Fruit fly (Drosophila melanogaster) whole organism, adult: ENCODE data around the gene daw.

Experiments used
- CG11617 ChIP-seq: fragments of 200-800 bp; sonication (Bioruptor generic); optimal IDR thresholded peaks from 2 replicates; lab custom pipeline; 2017; ENCODE audit warnings: mild to moderate bottlenecking, missing biosample characterization, missing genetic modification reagents, missing genetic modification characterization
- CG12768 ChIP-seq: fragments of 200-800 bp; sonication (Bioruptor generic); optimal IDR thresholded peaks from 2 replicates; lab custom pipeline; 2017; ENCODE audit warnings: missing biosample characterization, missing genetic modification characterization, mild to moderate bottlenecking, moderate library complexity, missing genetic modification reagents
- CG14711 ChIP-seq: fragments of 200-800 bp; sonication (Bioruptor generic); optimal IDR thresholded peaks from 2 replicates; lab custom pipeline; 2018; ENCODE audit warnings: missing biosample characterization, mild to moderate bottlenecking, missing genetic modification characterization, moderate library complexity
- CG1620 ChIP-seq: fragments of 200-800 bp; sonication (Bioruptor generic); optimal IDR thresholded peaks from 2 replicates; lab custom pipeline; 2016; ENCODE audit warnings: missing biosample characterization, missing genetic modification characterization
- CG33017 ChIP-seq: fragments of 200-800 bp; sonication (Bioruptor generic); optimal IDR thresholded peaks from 2 replicates; lab custom pipeline; 2018; ENCODE audit warnings: missing biosample characterization, mild to moderate bottlenecking, missing genetic modification characterization, moderate library complexity
- CG5204 ChIP-seq: fragments of 200-800 bp; sonication (Bioruptor generic); optimal IDR thresholded peaks from 2 replicates; lab custom pipeline; 2016; ENCODE audit warnings: missing biosample characterization, missing genetic modification characterization
- CG7045 ChIP-seq: fragments of 200-800 bp; sonication (Bioruptor generic); optimal IDR thresholded peaks from 2 replicates; lab custom pipeline; 2017; ENCODE audit warnings: missing biosample characterization, mild to moderate bottlenecking, missing genetic modification characterization
- CG7101 ChIP-seq: fragments of 200-800 bp; sonication (Bioruptor generic); optimal IDR thresholded peaks from 2 replicates; lab custom pipeline; 2018; ENCODE audit warnings: missing biosample characterization, mild to moderate bottlenecking, missing genetic modification characterization, moderate library complexity
- Clk ChIP-seq: fragments of 200-800 bp; sonication (Bioruptor generic); optimal IDR thresholded peaks from 2 replicates; lab custom pipeline; 2017; ENCODE audit warnings: missing biosample characterization, missing genetic modification characterization
- Crg-1 ChIP-seq: fragments of 200-800 bp; sonication (Bioruptor generic); optimal IDR thresholded peaks from 2 replicates; lab custom pipeline; 2016; ENCODE audit warnings: missing biosample characterization, missing genetic modification characterization
- Hr96 ChIP-seq: fragments of 200-800 bp; sonication (Bioruptor generic); optimal IDR thresholded peaks from 2 replicates; lab custom pipeline; 2016; ENCODE audit warnings: missing biosample characterization, missing genetic modification characterization
- Mnt ChIP-seq: fragments of 200-800 bp; sonication (Bioruptor generic); optimal IDR thresholded peaks from 2 replicates; lab custom pipeline; 2016; ENCODE audit warnings: missing biosample characterization, mild to moderate bottlenecking, missing genetic modification characterization
- bab1 ChIP-seq: fragments of 200-800 bp; sonication (Bioruptor generic); optimal IDR thresholded peaks from 3 replicates; lab custom pipeline; 2019; ENCODE audit warnings: missing biosample characterization, mild to moderate bottlenecking, missing genetic modification characterization, moderate library complexity
- cic ChIP-seq: fragments of 200-800 bp; sonication (Bioruptor generic); optimal IDR thresholded peaks from 2 replicates; lab custom pipeline; 2017; ENCODE audit warnings: missing biosample characterization, mild to moderate bottlenecking, missing genetic modification characterization, moderate library complexity
- cnc ChIP-seq, 2 experiments: fragments of >200 bp; optimal IDR thresholded peaks; 2 replicates each; lab custom pipeline; 2017
- ovo ChIP-seq: fragments of 200-800 bp; sonication (Bioruptor generic); optimal IDR thresholded peaks from 2 replicates; lab custom pipeline; 2016; ENCODE audit warnings: missing biosample characterization, missing genetic modification characterization
- pad ChIP-seq: fragments of 200-800 bp; sonication (Bioruptor generic); optimal IDR thresholded peaks from 3 replicates; lab custom pipeline; 2017; ENCODE audit warnings: missing biosample characterization, missing genetic modification characterization, mild to moderate bottlenecking, moderate library complexity, missing genetic modification reagents
- tj ChIP-seq: fragments of 200-800 bp; sonication (Bioruptor generic); optimal IDR thresholded peaks from 3 replicates; lab custom pipeline; 2017; ENCODE audit warnings: missing biosample characterization, mild to moderate bottlenecking, missing genetic modification characterization, moderate library complexity
- toe ChIP-seq: fragments of 200-800 bp; sonication (Bioruptor generic); optimal IDR thresholded peaks from 2 replicates; lab custom pipeline; 2016; ENCODE audit warnings: missing biosample characterization, missing genetic modification characterization

The daw gene

dm6 chr2L:2800956-2801776, 3.9 kb upstream of the daw start:
- no peak for TF ChIP-seq toe (GFP tag; lab: Kevin White, UChicago)
- TF ChIP-seq CG1620 (GFP tag; lab: Kevin White, UChicago), result no peak
- no peak for TF ChIP-seq Clk (GFP tag; lab: Kevin White, UChicago)
- no peak for TF ChIP-seq Mnt (GFP tag; lab: Kevin White, UChicago)
- TF ChIP-seq tj, result no peak
- no peak for TF ChIP-seq CG14711 (tag; lab: Kevin White, UChicago)
- no peak for TF ChIP-seq cic
- TF ChIP-seq Hr96, result no peak
- TF ChIP-seq CG12768 (GFP tag; lab: Kevin White, UChicago), result no peak
- TF ChIP-seq CG11617 (GFP tag; lab: Kevin White, UChicago), result no peak

dm6 chr2L:2802527-2802926, 2.5 kb upstream of the daw start:
- TF ChIP-seq pad (GFP tag; lab: Kevin White, UChicago) (no peak), tj (no peak)

- TF ChIP-seq CG1620 (GFP tag; lab: Kevin White, UChicago), result no peak
- no peak for TF ChIP-seq cic
- TF ChIP-seq CG14711 (tag; lab: Kevin White, UChicago), result no peak
- TF ChIP-seq bab1, result no peak
- TF ChIP-seq CG12768 (GFP tag; lab: Kevin White, UChicago), result no peak
- no peak for TF ChIP-seq Mnt (GFP tag; lab: Kevin White, UChicago)
- no peak for TF ChIP-seq toe (GFP tag; lab: Kevin White, UChicago)
- no peak for TF ChIP-seq CG11617 (GFP tag; lab: Kevin White, UChicago)
- TF ChIP-seq CG7045 (GFP tag; lab: Kevin White, UChicago), result no peak
- no peak for TF ChIP-seq pad (GFP tag; lab: Kevin White, UChicago)
- no peak for TF ChIP-seq Clk (GFP tag; lab: Kevin White, UChicago)
- no peak for TF ChIP-seq ovo (GFP tag; lab: Kevin White, UChicago)
- no peak for TF ChIP-seq Crg-1 (GFP tag; lab: Kevin White, UChicago)
- no peak for TF ChIP-seq Hr96
- no peak for TF ChIP-seq CG33017
- TF ChIP-seq CG5204 (GFP tag; lab: Kevin White, UChicago), result no peak
Observed at dm6 chr2L:2806190-2806763, 1.2 kb downstream of the daw start.

dm6 chr2L:2807597-2807996, 2.5 kb downstream of the daw start:
- TF ChIP-seq CG14711 (tag; lab: Kevin White, UChicago), result no peak
- no peak for TF ChIP-seq bab1
- TF ChIP-seq tj, result no peak
- no peak for TF ChIP-seq CG7045 (GFP tag; lab: Kevin White, UChicago)
- TF ChIP-seq CG7101 (tag; lab: Kevin White, UChicago), result no peak
- no peak for TF ChIP-seq CG1620 (GFP tag; lab: Kevin White, UChicago)
- no peak for TF ChIP-seq Mnt (GFP tag; lab: Kevin White, UChicago)
- no peak for TF ChIP-seq pad (GFP tag; lab: Kevin White, UChicago)
- TF ChIP-seq toe (GFP tag; lab: Kevin White, UChicago), result no peak
- TF ChIP-seq CG12768 (GFP tag; lab: Kevin White, UChicago), result no peak
- TF ChIP-seq CG11617 (GFP tag; lab: Kevin White, UChicago), result no peak
- TF ChIP-seq ovo (GFP tag; lab: Kevin White, UChicago), result no peak
- TF ChIP-seq cnc (optimal IDR thresholded peaks at IDR 0.05; lab: Kevin White, UChicago), result no peak

dm6 chr2L:2808038-2808699, 3.1 kb downstream of the daw start:
- TF ChIP-seq CG33017 (peak; percentile 4), Mnt (GFP tag; lab: Kevin White, UChicago) (peak; percentile 4), tj (no peak), toe (GFP tag; lab: Kevin White, UChicago) (peak; percentile 19), Clk (GFP tag; lab: Kevin White, UChicago) (no peak), CG7101 (tag; lab: Kevin White, UChicago) (peak; percentile 17), bab1 (peak; percentile 4), cic (peak; percentile 63), pad (GFP tag; lab: Kevin White, UChicago) (no peak), Hr96 (peak; percentile 24), CG14711 (tag; lab: Kevin White, UChicago) (peak; percentile 21)

- no peak for TF ChIP-seq CG7045 (GFP tag; lab: Kevin White, UChicago)
- no peak for TF ChIP-seq toe (GFP tag; lab: Kevin White, UChicago)
- no peak for TF ChIP-seq cic
- no peak for TF ChIP-seq Hr96
- TF ChIP-seq CG11617 (GFP tag; lab: Kevin White, UChicago), result no peak
- TF ChIP-seq CG5204 (GFP tag; lab: Kevin White, UChicago), result no peak
- no peak for TF ChIP-seq CG33017
- no peak for TF ChIP-seq pad (GFP tag; lab: Kevin White, UChicago)
- TF ChIP-seq cnc (optimal IDR thresholded peaks at IDR 0.05; lab: Kevin White, UChicago), result no peak
Observed at dm6 chr2L:2810831-2811230, 5.8 kb downstream of the daw start.
